Fruit fly (Drosophila melanogaster) whole organism, embryonic: ENCODE results near the gene CG33946.

ENCODE experiments used
- Asciz ChIP-seq: fragments of 200-800 bp; sonication (Bioruptor generic); optimal IDR thresholded peaks from 2 replicates; lab custom pipeline; 2017; ENCODE audit warnings: missing biosample characterization, mild to moderate bottlenecking, missing genetic modification characterization, missing genetic modification reagents
- BtbVII ChIP-seq: fragments of 200-800 bp; sonication (Bioruptor generic); optimal IDR thresholded peaks from 3 replicates; lab custom pipeline; 2017; ENCODE audit warnings: missing biosample characterization, mild to moderate bottlenecking, missing genetic modification characterization
- CG10274 ChIP-seq: fragments of 200-800 bp; sonication (Bioruptor generic); optimal IDR thresholded peaks from 3 replicates; lab custom pipeline; 2017; ENCODE audit warnings: missing biosample characterization, mild to moderate bottlenecking, missing genetic modification characterization
- CG10959 ChIP-seq: fragments of 200-800 bp; sonication (Bioruptor generic); IDR thresholded peaks from 2 replicates; pipeline ENCODE4 v1.3.6; 2022; ENCODE audit warnings: missing biosample characterization, missing genetic modification characterization
- CG10979 ChIP-seq: fragments of 200-800 bp; sonication (Bioruptor generic); optimal IDR thresholded peaks from 2 replicates; lab custom pipeline; 2018; ENCODE audit warnings: missing biosample characterization, mild to moderate bottlenecking, missing genetic modification characterization, moderate library complexity
- CG11504 ChIP-seq: fragments of 200-800 bp; sonication (Bioruptor generic); optimal IDR thresholded peaks from 3 replicates; lab custom pipeline; 2019; ENCODE audit warnings: missing biosample characterization, mild to moderate bottlenecking, missing genetic modification characterization, moderate library complexity
- CG11696 ChIP-seq: fragments of 200-800 bp; sonication (Bioruptor generic); IDR thresholded peaks from 2 replicates; pipeline ENCODE4 v1.3.6; 2022; ENCODE audit warnings: missing biosample characterization, missing genetic modification characterization
- CG1233 ChIP-seq: fragments of 200-800 bp; sonication (Bioruptor generic); optimal IDR thresholded peaks from 4 replicates; lab custom pipeline; 2018; ENCODE audit warnings: missing biosample characterization, mild to moderate bottlenecking, missing genetic modification characterization
- CG16863 ChIP-seq: fragments of 200-800 bp; sonication (Bioruptor generic); optimal IDR thresholded peaks from 3 replicates; lab custom pipeline; 2016; ENCODE audit warnings: missing biosample characterization, missing genetic modification characterization
- CG17912 ChIP-seq: fragments of 200-800 bp; sonication (Bioruptor generic); optimal IDR thresholded peaks from 2 replicates; lab custom pipeline; 2018; ENCODE audit warnings: missing biosample characterization, mild to moderate bottlenecking, missing genetic modification characterization
- CG1792 ChIP-seq: fragments of 200-800 bp; sonication (Bioruptor generic); optimal IDR thresholded peaks from 2 replicates; lab custom pipeline; 2016; ENCODE audit warnings: missing biosample characterization, missing genetic modification characterization
- CG18476 ChIP-seq: fragments of 200-800 bp; sonication (Bioruptor generic); optimal IDR thresholded peaks from 2 replicates; lab custom pipeline; 2016; ENCODE audit warnings: missing biosample characterization, mild to moderate bottlenecking, missing genetic modification characterization
- CG2129 ChIP-seq: fragments of 200-800 bp; sonication (Bioruptor generic); IDR thresholded peaks from 2 replicates; pipeline ENCODE4 v1.3.6; 2022; ENCODE audit warnings: missing biosample characterization, missing genetic modification characterization; ENCODE audit not compliant: partially characterized antibody
- CG31365 ChIP-seq: fragments of 200-800 bp; sonication (Bioruptor generic); optimal IDR thresholded peaks from 2 replicates; lab custom pipeline; 2018; ENCODE audit warnings: missing biosample characterization, mild to moderate bottlenecking, missing genetic modification characterization
- CG3163 ChIP-seq: fragments of 200-800 bp; sonication (Bioruptor generic); optimal IDR thresholded peaks from 3 replicates; lab custom pipeline; 2016; ENCODE audit warnings: missing biosample characterization, missing genetic modification characterization
- CG34376 ChIP-seq: fragments of 200-800 bp; sonication (Bioruptor generic); optimal IDR thresholded peaks from 2 replicates; lab custom pipeline; 2018; ENCODE audit warnings: missing biosample characterization, mild to moderate bottlenecking, missing genetic modification characterization
- CG4424 ChIP-seq: fragments of 200-800 bp; sonication (Bioruptor generic); optimal IDR thresholded peaks from 3 replicates; lab custom pipeline; 2016; ENCODE audit warnings: missing biosample characterization, missing genetic modification characterization
- CG5180 ChIP-seq: fragments of 200-800 bp; sonication (Bioruptor generic); optimal IDR thresholded peaks from 3 replicates; lab custom pipeline; 2017; ENCODE audit warnings: missing biosample characterization, missing genetic modification characterization, mild to moderate bottlenecking, moderate library complexity, missing genetic modification reagents
- CG6175 ChIP-seq: fragments of 200-800 bp; sonication (Bioruptor generic); IDR thresholded peaks from 3 replicates; pipeline ENCODE4 v1.3.6; 2022; ENCODE audit warnings: missing biosample characterization, missing genetic modification characterization
- CG9727 ChIP-seq: fragments of 200-800 bp; sonication (Bioruptor generic); optimal IDR thresholded peaks from 3 replicates; lab custom pipeline; 2017; ENCODE audit warnings: missing biosample characterization, mild to moderate bottlenecking, missing genetic modification characterization
- CG9876 ChIP-seq: fragments of 200-800 bp; sonication (Bioruptor generic); optimal IDR thresholded peaks from 2 replicates; lab custom pipeline; 2016; ENCODE audit warnings: missing biosample characterization, missing genetic modification characterization
- D ChIP-seq, 2 experiments: fragments of 200-800 bp in 1 of 2; fragments of >200 bp in 1 of 2; sonication (Bioruptor generic) in 1 of 2; optimal IDR thresholded peaks; 2 replicates in 1 of 2; 3 replicates in 1 of 2; lab custom pipeline; 2017; ENCODE audit warnings: mild to moderate bottlenecking in 1 of 2, missing biosample characterization in 1 of 2, missing genetic modification characterization in 1 of 2, missing genetic modification reagents in 1 of 2
- Deaf1 ChIP-seq: fragments of 200-800 bp; optimal IDR thresholded peaks from 3 replicates; lab custom pipeline; 2019; ENCODE audit warnings: missing biosample characterization, mild to moderate bottlenecking, missing genetic modification characterization, moderate library complexity
- E2f2 ChIP-seq: fragments of 200-800 bp; sonication (Bioruptor generic); IDR thresholded peaks from 2 replicates; pipeline ENCODE4 v1.3.6; 2022; ENCODE audit warnings: missing biosample characterization, missing genetic modification characterization
- Fer3 ChIP-seq: fragments of 200-800 bp; sonication (Bioruptor generic); optimal IDR thresholded peaks from 2 replicates; lab custom pipeline; 2018; ENCODE audit warnings: missing biosample characterization, mild to moderate bottlenecking, missing genetic modification characterization, moderate library complexity
- HmgZ ChIP-seq: fragments of 200-800 bp; sonication (Bioruptor generic); optimal IDR thresholded peaks from 2 replicates; lab custom pipeline; 2018; ENCODE audit warnings: missing biosample characterization, mild to moderate bottlenecking, missing genetic modification characterization
- Jarid2 ChIP-seq: fragments of 200-800 bp; sonication (Bioruptor generic); optimal IDR thresholded peaks from 3 replicates; lab custom pipeline; 2017; ENCODE audit warnings: mild to moderate bottlenecking, missing biosample characterization, missing genetic modification reagents, missing genetic modification characterization
- Kr ChIP-seq: fragments of 200-800 bp; sonication (Bioruptor generic); optimal IDR thresholded peaks from 2 replicates; lab custom pipeline; 2017; ENCODE audit warnings: missing biosample characterization, mild to moderate bottlenecking, missing genetic modification characterization
- NfI ChIP-seq: fragments of 200-800 bp; sonication (Bioruptor generic); optimal IDR thresholded peaks from 3 replicates; lab custom pipeline; 2018; ENCODE audit warnings: missing biosample characterization, mild to moderate bottlenecking, missing genetic modification characterization, moderate library complexity
- Sin3A ChIP-seq: fragments of >200 bp; optimal IDR thresholded peaks from 2 replicates; lab custom pipeline; 2018
- Sry-δ ChIP-seq: fragments of 200-800 bp; sonication (Bioruptor generic); optimal IDR thresholded peaks from 2 replicates; lab custom pipeline; 2016; ENCODE audit warnings: missing biosample characterization, missing genetic modification characterization
- Taf1 ChIP-seq: fragments of 200-800 bp; sonication (Bioruptor generic); IDR thresholded peaks from 2 replicates; pipeline ENCODE4 v1.3.6; 2022; ENCODE audit warnings: missing biosample characterization, missing genetic modification characterization
- YL-1 ChIP-seq: fragments of 200-800 bp; sonication (Bioruptor generic); optimal IDR thresholded peaks from 3 replicates; lab custom pipeline; 2017; ENCODE audit warnings: missing biosample characterization, mild to moderate bottlenecking, missing genetic modification characterization
- cas ChIP-seq: fragments of 200-800 bp; sonication (Bioruptor generic); IDR thresholded peaks from 2 replicates; pipeline ENCODE4 v1.3.6; 2022; ENCODE audit warnings: missing biosample characterization, missing genetic modification characterization
- chinmo ChIP-seq: fragments of 200-800 bp; sonication (Bioruptor generic); IDR thresholded peaks from 4 replicates; pipeline ENCODE4 v1.3.6; 2022; ENCODE audit warnings: missing biosample characterization, missing genetic modification characterization; ENCODE audit not compliant: partially characterized antibody
- dimm ChIP-seq: fragments of 200-800 bp; sonication (Bioruptor generic); IDR thresholded peaks from 2 replicates; pipeline ENCODE4 v1.3.6; 2022; ENCODE audit warnings: missing biosample characterization, missing genetic modification characterization
- disco-r ChIP-seq: fragments of 200-800 bp; sonication (Bioruptor generic); optimal IDR thresholded peaks from 2 replicates; lab custom pipeline; 2016; ENCODE audit warnings: missing biosample characterization, missing genetic modification characterization
- dmrt11E ChIP-seq: fragments of 200-800 bp; sonication (Bioruptor generic); optimal IDR thresholded peaks from 3 replicates; lab custom pipeline; 2018; ENCODE audit warnings: missing biosample characterization, mild to moderate bottlenecking, missing genetic modification characterization, moderate library complexity
- kah ChIP-seq: fragments of 200-800 bp; sonication (Bioruptor generic); optimal IDR thresholded peaks from 2 replicates; lab custom pipeline; 2018; ENCODE audit warnings: missing biosample characterization, mild to moderate bottlenecking, missing genetic modification characterization
- p53 ChIP-seq: fragments of 200-800 bp; sonication (Bioruptor generic); optimal IDR thresholded peaks from 2 replicates; lab custom pipeline; 2016; ENCODE audit warnings: missing biosample characterization, missing genetic modification characterization
- pb ChIP-seq: fragments of 200-800 bp; sonication (Bioruptor generic); optimal IDR thresholded peaks from 3 replicates; lab custom pipeline; 2016; ENCODE audit warnings: missing biosample characterization, missing genetic modification characterization
- pfk ChIP-seq: fragments of 200-800 bp; sonication (Bioruptor generic); optimal IDR thresholded peaks from 2 replicates; lab custom pipeline; 2018; ENCODE audit warnings: missing biosample characterization, mild to moderate bottlenecking, missing genetic modification characterization, moderate library complexity
- pnt ChIP-seq: fragments of 200-800 bp; sonication (Bioruptor generic); optimal IDR thresholded peaks from 3 replicates; lab custom pipeline; 2016; ENCODE audit warnings: missing biosample characterization, missing genetic modification characterization
- pzg ChIP-seq: fragments of 200-800 bp; sonication (Bioruptor generic); optimal IDR thresholded peaks from 3 replicates; lab custom pipeline; 2018; ENCODE audit warnings: missing biosample characterization, mild to moderate bottlenecking, missing genetic modification characterization, moderate library complexity
- run ChIP-seq: fragments of 200-800 bp; sonication (Bioruptor generic); optimal IDR thresholded peaks from 3 replicates; lab custom pipeline; 2018; ENCODE audit warnings: missing biosample characterization, mild to moderate bottlenecking, missing genetic modification characterization
- seq ChIP-seq: fragments of 200-800 bp; sonication (Bioruptor generic); IDR thresholded peaks from 2 replicates; pipeline ENCODE4 v1.3.6; 2022; ENCODE audit warnings: missing biosample characterization, missing genetic modification characterization
- sisA ChIP-seq: fragments of 200-800 bp; sonication (Bioruptor generic); IDR thresholded peaks from 2 replicates; pipeline ENCODE4 v1.3.6; 2022; ENCODE audit warnings: missing biosample characterization, missing genetic modification characterization
- wek ChIP-seq: fragments of 200-800 bp; sonication (Bioruptor generic); optimal IDR thresholded peaks from 3 replicates; lab custom pipeline; 2018; ENCODE audit warnings: missing biosample characterization, mild to moderate bottlenecking, missing genetic modification characterization, moderate library complexity
- zfh2 ChIP-seq: fragments of 200-800 bp; sonication (Bioruptor generic); optimal IDR thresholded peaks from 2 replicates; lab custom pipeline; 2016; ENCODE audit warnings: missing biosample characterization, missing genetic modification characterization

CG33946 gene

dm6 chr3L:6215976-6216786, 4.2 kb upstream of the CG33946 start (continued):
- TF ChIP-seq D (optimal IDR thresholded peaks at IDR 0.05; lab: Kevin White, UChicago) (no peak), D (GFP tag; optimal IDR thresholded peaks at IDR 0.05; lab: Kevin White, UChicago) (peak; percentile 38), CG34376 (peak; percentile 85), Sry-δ (GFP tag; lab: Kevin White, UChicago) (no peak), Taf1 (GFP tag; lab: Robert Waterston, UW) (no peak), Deaf1 (tag; lab: Kevin White, UChicago) (peak; percentile 22), dmrt11E (tag; lab: Kevin White, UChicago) (peak; percentile 11), p53 (GFP tag; lab: Kevin White, UChicago) (no peak), seq (GFP tag; lab: Robert Waterston, UW) (no peak), Kr (peak; percentile 61), CG16863 (GFP tag; lab: Kevin White, UChicago) (no peak), zfh2 (GFP tag; lab: Kevin White, UChicago) (no peak), pnt (no peak), NfI (GFP tag; lab: Kevin White, UChicago) (no peak), CG18476 (no peak), HmgZ (tag; lab: Kevin White, UChicago) (peak; percentile 16), Fer3 (tag; lab: Kevin White, UChicago) (peak; percentile 49), dimm (GFP tag; lab: Robert Waterston, UW) (no peak), kah (GFP tag; lab: Kevin White, UChicago) (peak; percentile 55), sisA (no peak), wek (GFP tag; lab: Kevin White, UChicago) (peak; percentile 73), CG31365 (peak; percentile 67), CG11504 (tag; lab: Kevin White, UChicago) (no peak), CG2129 (no peak), CG9876 (GFP tag; lab: Kevin White, UChicago) (no peak), CG1792 (GFP tag; lab: Kevin White, UChicago) (no peak), YL-1 (no peak), CG3163 (GFP tag; lab: Kevin White, UChicago) (no peak), chinmo (GFP tag; lab: Robert Waterston, UW) (0 out of 4 replicates have a peak, but pooled peaks have one; percentile 59), CG10979 (tag; lab: Kevin White, UChicago) (peak; percentile 27), CG10959 (no peak), Jarid2 (peak; percentile 28), cas (no peak), Sin3A (lab: Kevin White, UChicago) (no peak), run (tag; lab: Kevin White, UChicago) (peak; percentile 46), CG11696 (no peak), CG17912 (no peak), E2f2 (GFP tag; lab: Robert Waterston, UW) (no peak; the same call in 1 of the 2 replicates), CG5180 (peak; percentile 64), pfk (GFP tag; lab: Kevin White, UChicago) (peak; percentile 67), Asciz (no peak), CG1233 (GFP tag; lab: Kevin White, UChicago) (peak; percentile 77), pb (GFP tag; lab: Kevin White, UChicago) (no peak), CG10274 (peak; percentile 13), BtbVII (peak; percentile 76), CG9727 (GFP tag; lab: Kevin White, UChicago) (peak; percentile 58), pzg (no peak), disco-r (no peak), CG4424 (GFP tag; lab: Kevin White, UChicago) (no peak), CG6175 (GFP tag; lab: Robert Waterston, UW) (peak; percentile 56; the same call in 2 of the 3 replicates)
